Worm (Caenorhabditis elegans): ENCODE data around the gene C13F10.1.

C13F10.1 gene

ce11 chrV:7264042-7264441, 40.2 kb downstream of the C13F10.1 start, which contains the start of gene C13A2.9:
C13A2.9 (minus strand) TSS chrV:7264142.
- TF ChIP-seq ceh-19 (GFP tag; optimal IDR thresholded peaks at IDR 0.05) (no peak), che-1 (tag; optimal IDR thresholded peaks at IDR 0.05) (no peak), unc-55 (GFP tag; optimal IDR thresholded peaks at IDR 0.05) (no peak), ref-2 (tag; optimal IDR thresholded peaks at IDR 0.05) (no peak), ceh-18 (tag; optimal IDR thresholded peaks at IDR 0.05) (no peak), ets-4 (tag; optimal IDR thresholded peaks at IDR 0.05) (no peak), ceh-14 (tag; optimal IDR thresholded peaks at IDR 0.05) (no peak), ceh-34 (tag; optimal IDR thresholded peaks at IDR 0.05) (no peak), lim-6 (tag; optimal IDR thresholded peaks at IDR 0.05) (no peak), tbx-7 (tag; optimal IDR thresholded peaks at IDR 0.05) (no peak)

- no peak for TF ChIP-seq pax-1 (tag; optimal IDR thresholded peaks at IDR 0.05)
- no peak for TF ChIP-seq ceh-31 (tag; optimal IDR thresholded peaks at IDR 0.05)
- TF ChIP-seq pqm-1 (tag; optimal IDR thresholded peaks at IDR 0.05): no peak
- no peak for TF ChIP-seq fkh-10 (GFP tag; optimal IDR thresholded peaks at IDR 0.05)
- no peak for TF ChIP-seq pat-9 (tag; optimal IDR thresholded peaks at IDR 0.05)
- no peak for TF ChIP-seq Y22D7AL.16 (tag; optimal IDR thresholded peaks at IDR 0.05)
Measured at ce11 chrV:7266021-7266420, 42.1 kb downstream of the C13F10.1 start, which contains the start of gene C13A2.7. C13A2.7 (plus strand) TSS chrV:7266321.

- TF ChIP-seq sox-4 (tag; optimal IDR thresholded peaks at IDR 0.05) (no peak), syd-9 (tag; optimal IDR thresholded peaks at IDR 0.05) (no peak), eyg-1 (tag; optimal IDR thresholded peaks at IDR 0.05) (no peak), hlh-13 (GFP tag; optimal IDR thresholded peaks at IDR 0.05) (no peak), fax-1 (tag; optimal IDR thresholded peaks at IDR 0.05) (no peak), hlh-6 (tag; optimal IDR thresholded peaks at IDR 0.05) (no peak), ceh-2 (tag; optimal IDR thresholded peaks at IDR 0.05) (no peak), ceh-45 (GFP tag; IDR thresholded peaks at IDR 0.05) (no peak), che-1 (tag; optimal IDR thresholded peaks at IDR 0.05) (no peak), nfya-1 (tag; optimal IDR thresholded peaks at IDR 0.05) (no peak), dve-1 (tag; optimal IDR thresholded peaks at IDR 0.05) (no peak), sdc-2 (tag; optimal IDR thresholded peaks at IDR 0.05) (no peak), npax-4 (tag; optimal IDR thresholded peaks at IDR 0.05) (no peak), ceh-19 (GFP tag; optimal IDR thresholded peaks at IDR 0.05) (no peak), dmd-4 (tag; optimal IDR thresholded peaks at IDR 0.05; ENCODE audit: borderline replicate concordance) (no peak), elt-2 (tag; optimal IDR thresholded peaks at IDR 0.05) (no peak), ceh-48 (tag; optimal IDR thresholded peaks at IDR 0.05) (no peak), pha-2 (tag; optimal IDR thresholded peaks at IDR 0.05) (no peak)
Measured at ce11 chrV:7269399-7269798, 45.5 kb downstream of the C13F10.1 start, which contains the start of gene C13A2.6. C13A2.6 (plus strand) TSS chrV:7269699.
